Fruit fly (Drosophila melanogaster) whole organism, embryonic: ENCODE measurements around the gene CG13949.

Experiments
- Abd-B ChIP-seq: fragments of 200-800 bp; sonication (Bioruptor generic); optimal IDR thresholded peaks from 2 replicates; lab custom pipeline; 2018; ENCODE audit warnings: missing biosample characterization, mild to moderate bottlenecking, missing genetic modification characterization, moderate library complexity
- CG10431 ChIP-seq: fragments of 200-800 bp; sonication (Bioruptor generic); optimal IDR thresholded peaks from 3 replicates; lab custom pipeline; 2018; ENCODE audit warnings: missing biosample characterization, mild to moderate bottlenecking, missing genetic modification characterization
- CG10979 ChIP-seq: fragments of 200-800 bp; sonication (Bioruptor generic); optimal IDR thresholded peaks from 2 replicates; lab custom pipeline; 2018; ENCODE audit warnings: missing biosample characterization, mild to moderate bottlenecking, missing genetic modification characterization, moderate library complexity
- CG12071 ChIP-seq: fragments of 200-800 bp; sonication (Bioruptor generic); optimal IDR thresholded peaks from 3 replicates; lab custom pipeline; 2018; ENCODE audit warnings: missing biosample characterization, mild to moderate bottlenecking, missing genetic modification characterization
- CG14014 ChIP-seq: fragments of 200-800 bp; sonication (Bioruptor generic); IDR thresholded peaks from 2 replicates; pipeline ENCODE4 v1.3.6; 2022; ENCODE audit warnings: missing biosample characterization, missing genetic modification characterization
- CG16863 ChIP-seq: fragments of 200-800 bp; sonication (Bioruptor generic); optimal IDR thresholded peaks from 3 replicates; lab custom pipeline; 2016; ENCODE audit warnings: missing biosample characterization, missing genetic modification characterization
- CG17361 ChIP-seq: fragments of 200-800 bp; sonication (Bioruptor generic); IDR thresholded peaks from 3 replicates; pipeline ENCODE4 v1.3.6; 2022; ENCODE audit warnings: missing biosample characterization, missing genetic modification characterization
- CG18476 ChIP-seq: fragments of 200-800 bp; sonication (Bioruptor generic); optimal IDR thresholded peaks from 2 replicates; lab custom pipeline; 2016; ENCODE audit warnings: missing biosample characterization, mild to moderate bottlenecking, missing genetic modification characterization
- CG18619 ChIP-seq: fragments of 200-800 bp; sonication (Bioruptor generic); optimal IDR thresholded peaks from 3 replicates; lab custom pipeline; 2017; ENCODE audit warnings: missing biosample characterization, mild to moderate bottlenecking, missing genetic modification characterization
- CG2120 ChIP-seq: fragments of 200-800 bp; sonication (Bioruptor generic); optimal IDR thresholded peaks from 3 replicates; lab custom pipeline; 2016; ENCODE audit warnings: missing biosample characterization, missing genetic modification characterization
- CG2875 ChIP-seq: fragments of 200-800 bp; sonication (Bioruptor generic); optimal IDR thresholded peaks from 2 replicates; lab custom pipeline; 2017; ENCODE audit warnings: missing biosample characterization, mild to moderate bottlenecking, missing genetic modification characterization, missing genetic modification reagents
- CG33557 ChIP-seq: fragments of 200-800 bp; sonication (Bioruptor generic); optimal IDR thresholded peaks from 2 replicates; lab custom pipeline; 2019; ENCODE audit warnings: missing biosample characterization, mild to moderate bottlenecking, missing genetic modification characterization, moderate library complexity
- CG34224 ChIP-seq: fragments of 200-800 bp; sonication (Bioruptor generic); IDR thresholded peaks from 3 replicates; pipeline ENCODE4 v1.3.6; 2022; ENCODE audit warnings: missing biosample characterization, missing genetic modification characterization; ENCODE audit not compliant: partially characterized antibody
- CG4328 ChIP-seq: fragments of 200-800 bp; sonication (Bioruptor generic); optimal IDR thresholded peaks from 3 replicates; lab custom pipeline; 2017; ENCODE audit warnings: missing biosample characterization, missing genetic modification reagents, missing genetic modification characterization
- CG9437 ChIP-seq: fragments of 200-800 bp; sonication (Bioruptor generic); optimal IDR thresholded peaks from 2 replicates; lab custom pipeline; 2018; ENCODE audit warnings: missing biosample characterization, mild to moderate bottlenecking, missing genetic modification characterization
- CG9817 ChIP-seq: fragments of 200-800 bp; sonication (Bioruptor generic); optimal IDR thresholded peaks from 2 replicates; lab custom pipeline; 2018; ENCODE audit warnings: missing biosample characterization, mild to moderate bottlenecking, missing genetic modification characterization, moderate library complexity
- CrebB ChIP-seq: fragments of 200-800 bp; sonication (Bioruptor generic); optimal IDR thresholded peaks from 3 replicates; lab custom pipeline; 2018; ENCODE audit warnings: missing biosample characterization, mild to moderate bottlenecking, missing genetic modification characterization
- D ChIP-seq, 2 experiments: fragments of 200-800 bp in 1 of 2; fragments of >200 bp in 1 of 2; sonication (Bioruptor generic) in 1 of 2; optimal IDR thresholded peaks; 2 replicates in 1 of 2; 3 replicates in 1 of 2; lab custom pipeline; 2017; ENCODE audit warnings: mild to moderate bottlenecking in 1 of 2, missing biosample characterization in 1 of 2, missing genetic modification characterization in 1 of 2, missing genetic modification reagents in 1 of 2
- Dad ChIP-seq: fragments of 200-800 bp; sonication (Bioruptor generic); optimal IDR thresholded peaks from 3 replicates; lab custom pipeline; 2016; ENCODE audit warnings: missing biosample characterization, missing genetic modification characterization
- Gsc ChIP-seq: fragments of 200-800 bp; sonication (Bioruptor generic); IDR thresholded peaks from 2 replicates; pipeline ENCODE4 v1.3.6; 2022; ENCODE audit warnings: missing biosample characterization, missing genetic modification characterization
- H15 ChIP-seq: fragments of 200-800 bp; sonication (Bioruptor generic); IDR thresholded peaks from 3 replicates; pipeline ENCODE4 v1.3.6; 2022; ENCODE audit warnings: missing biosample characterization, missing genetic modification characterization
- HLH54F ChIP-seq: fragments of 200-800 bp; sonication (Bioruptor generic); optimal IDR thresholded peaks from 3 replicates; lab custom pipeline; 2016; ENCODE audit warnings: missing biosample characterization, missing genetic modification characterization
- Hey ChIP-seq: fragments of 200-800 bp; sonication (Bioruptor generic); optimal IDR thresholded peaks from 3 replicates; lab custom pipeline; 2018; ENCODE audit warnings: missing biosample characterization, mild to moderate bottlenecking, missing genetic modification characterization
- HmgZ ChIP-seq: fragments of 200-800 bp; sonication (Bioruptor generic); optimal IDR thresholded peaks from 2 replicates; lab custom pipeline; 2018; ENCODE audit warnings: missing biosample characterization, mild to moderate bottlenecking, missing genetic modification characterization
- Oaz ChIP-seq: fragments of 200-800 bp; sonication (Bioruptor generic); IDR thresholded peaks from 2 replicates; pipeline ENCODE4 v1.3.6; 2022; ENCODE audit warnings: missing biosample characterization, missing genetic modification characterization
- Ptx1 ChIP-seq: fragments of 200-800 bp; sonication (Bioruptor generic); IDR thresholded peaks from 2 replicates; pipeline ENCODE4 v1.3.6; 2022; ENCODE audit warnings: missing biosample characterization, missing genetic modification characterization
- Side ChIP-seq: fragments of 200-800 bp; sonication (Bioruptor generic); optimal IDR thresholded peaks from 2 replicates; lab custom pipeline; 2016; ENCODE audit warnings: missing biosample characterization, missing genetic modification characterization
- Trl ChIP-seq, 3 experiments: fragments of >200 bp in 2 of 3; fragments of 200-800 bp in 1 of 3; sonication (Bioruptor generic) in 1 of 3; optimal IDR thresholded peaks; 2 replicates in 1 of 3; 3 replicates in 2 of 3; lab custom pipeline; 2016 to 2017; ENCODE audit warnings: missing biosample characterization in 1 of 3, missing genetic modification characterization in 1 of 3
- Xbp1 ChIP-seq: fragments of 200-800 bp; sonication (Bioruptor generic); optimal IDR thresholded peaks from 3 replicates; lab custom pipeline; 2016; ENCODE audit warnings: missing biosample characterization, mild to moderate bottlenecking, missing genetic modification characterization
- ase ChIP-seq: fragments of 200-800 bp; sonication (Bioruptor generic); IDR thresholded peaks from 3 replicates; pipeline ENCODE4 v1.3.6; 2022; ENCODE audit warnings: missing biosample characterization, missing genetic modification characterization
- chm ChIP-seq: fragments of 200-800 bp; sonication (Bioruptor generic); IDR thresholded peaks from 2 replicates; pipeline ENCODE4 v1.3.6; 2022; ENCODE audit warnings: missing biosample characterization, missing genetic modification characterization
- dm ChIP-seq: fragments of 200-800 bp; sonication (Bioruptor generic); optimal IDR thresholded peaks from 3 replicates; lab custom pipeline; 2016; ENCODE audit warnings: missing biosample characterization, missing genetic modification characterization
- fd102C ChIP-seq: fragments of 200-800 bp; sonication (Bioruptor generic); optimal IDR thresholded peaks from 2 replicates; lab custom pipeline; 2018; ENCODE audit warnings: missing biosample characterization, mild to moderate bottlenecking, missing genetic modification characterization, moderate library complexity
- gcm ChIP-seq: fragments of 200-800 bp; sonication (Bioruptor generic); optimal IDR thresholded peaks from 2 replicates; lab custom pipeline; 2019; ENCODE audit warnings: missing biosample characterization, mild to moderate bottlenecking, missing genetic modification characterization, moderate library complexity
- grn ChIP-seq: fragments of 200-800 bp; sonication (Bioruptor generic); optimal IDR thresholded peaks from 3 replicates; lab custom pipeline; 2017; ENCODE audit warnings: missing biosample characterization, missing genetic modification characterization
- klu ChIP-seq: fragments of 200-800 bp; sonication (Bioruptor generic); IDR thresholded peaks from 2 replicates; pipeline ENCODE4 v1.3.6; 2022; ENCODE audit warnings: missing biosample characterization, missing genetic modification characterization
- lmd ChIP-seq: fragments of 200-800 bp; sonication (Bioruptor generic); IDR thresholded peaks from 2 replicates; pipeline ENCODE4 v1.3.6; 2022; ENCODE audit warnings: missing biosample characterization, missing genetic modification characterization
- nerfin-1 ChIP-seq: fragments of 200-800 bp; sonication (Bioruptor generic); optimal IDR thresholded peaks from 3 replicates; lab custom pipeline; 2019; ENCODE audit warnings: missing biosample characterization, mild to moderate bottlenecking, missing genetic modification characterization, moderate library complexity
- pros ChIP-seq: fragments of 200-800 bp; sonication (Bioruptor generic); optimal IDR thresholded peaks from 3 replicates; lab custom pipeline; 2019; ENCODE audit warnings: missing biosample characterization, mild to moderate bottlenecking, missing genetic modification characterization, moderate library complexity
- salm ChIP-seq: fragments of 200-800 bp; sonication (Bioruptor generic); optimal IDR thresholded peaks from 2 replicates; lab custom pipeline; 2018; ENCODE audit warnings: missing biosample characterization, mild to moderate bottlenecking, missing genetic modification characterization
- seq ChIP-seq: fragments of 200-800 bp; sonication (Bioruptor generic); IDR thresholded peaks from 2 replicates; pipeline ENCODE4 v1.3.6; 2022; ENCODE audit warnings: missing biosample characterization, missing genetic modification characterization
- slbo ChIP-seq: fragments of 200-800 bp; sonication (Bioruptor generic); IDR thresholded peaks from 2 replicates; pipeline ENCODE4 v1.3.6; 2022; ENCODE audit warnings: missing biosample characterization, missing genetic modification characterization
- slou ChIP-seq: fragments of 200-800 bp; sonication (Bioruptor generic); optimal IDR thresholded peaks from 3 replicates; lab custom pipeline; 2016; ENCODE audit warnings: missing biosample characterization, missing genetic modification characterization
- sna ChIP-seq: fragments of 200-800 bp; sonication (Bioruptor generic); IDR thresholded peaks from 2 replicates; pipeline ENCODE4 v1.3.6; 2022; ENCODE audit warnings: missing biosample characterization, missing genetic modification characterization; ENCODE audit not compliant: partially characterized antibody
- ssp ChIP-seq: fragments of 200-800 bp; sonication (Bioruptor generic); IDR thresholded peaks from 2 replicates; pipeline ENCODE4 v1.3.6; 2022; ENCODE audit warnings: missing biosample characterization, missing genetic modification characterization
- tgo ChIP-seq: fragments of 200-800 bp; sonication (Bioruptor generic); IDR thresholded peaks from 3 replicates; pipeline ENCODE4 v1.3.6; 2022; ENCODE audit warnings: missing biosample characterization, missing genetic modification characterization
- trem ChIP-seq: fragments of 200-800 bp; optimal IDR thresholded peaks from 3 replicates; lab custom pipeline; 2019; ENCODE audit warnings: missing biosample characterization, mild to moderate bottlenecking, missing genetic modification characterization, moderate library complexity
- wek ChIP-seq: fragments of 200-800 bp; sonication (Bioruptor generic); optimal IDR thresholded peaks from 3 replicates; lab custom pipeline; 2018; ENCODE audit warnings: missing biosample characterization, mild to moderate bottlenecking, missing genetic modification characterization, moderate library complexity
- z ChIP-seq: fragments of 200-800 bp; sonication (Bioruptor generic); IDR thresholded peaks from 3 replicates; pipeline ENCODE4 v1.3.6; 2022; ENCODE audit warnings: missing biosample characterization, missing genetic modification characterization
- zen ChIP-seq: fragments of 200-800 bp; sonication (Bioruptor generic); optimal IDR thresholded peaks from 3 replicates; lab custom pipeline; 2018; ENCODE audit warnings: missing biosample characterization, mild to moderate bottlenecking, missing genetic modification characterization, moderate library complexity

The CG13949 gene

DNA sequence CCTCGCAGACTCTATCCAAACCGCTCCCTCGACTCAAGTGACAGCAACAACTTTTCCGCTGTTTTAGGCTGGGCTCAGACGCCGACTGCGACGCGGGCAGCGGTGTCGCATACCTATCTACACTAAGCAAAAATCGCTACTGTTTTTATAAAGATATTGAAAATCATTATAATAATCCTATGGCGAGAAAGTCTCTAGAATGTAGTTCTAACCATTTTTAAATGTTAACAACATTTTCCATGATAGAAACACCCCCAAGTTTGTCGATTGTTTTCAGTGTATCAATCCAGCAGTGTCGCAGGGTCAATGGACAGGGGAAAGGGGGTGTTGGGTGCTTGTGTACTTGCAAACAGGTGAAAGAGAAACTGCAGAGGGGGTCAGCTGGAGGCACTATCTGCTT, 10.7 kb downstream of the CG13949 start (continued):
- TF ChIP-seq CG18619 (GFP tag; lab: Kevin White, UChicago) (peak; percentile 96), Gsc (peak; percentile 84), CG17361 (GFP tag; lab: Robert Waterston, UW) (peak; percentile 96), CrebB (tag; lab: Kevin White, UChicago) (peak; percentile 94), pros (peak; percentile 49), CG2875 (peak; percentile 93), Hey (tag; lab: Kevin White, UChicago) (peak; percentile 78), sna (GFP tag; lab: Robert Waterston, UW) (no peak), salm (peak; percentile 93), klu (GFP tag; lab: Robert Waterston, UW) (peak; percentile 90), CG4328 (GFP tag; lab: Kevin White, UChicago) (peak; percentile 87), CG14014 (peak; percentile 97), fd102C (peak; percentile 92), chm (peak; percentile 97), tgo (GFP tag; lab: Robert Waterston, UW) (peak; percentile 96), CG2120 (peak; percentile 97), nerfin-1 (tag; lab: Kevin White, UChicago) (peak; percentile 92), zen (tag; lab: Kevin White, UChicago) (peak; percentile 97), CG34224 (GFP tag; lab: Robert Waterston, UW) (no peak), Oaz (GFP tag; lab: Robert Waterston, UW) (peak; percentile 93), CG33557 (GFP tag; lab: Kevin White, UChicago) (peak; percentile 86), Abd-B (GFP tag; lab: Kevin White, UChicago) (peak; percentile 88), z (peak; percentile 71; the same call in 2 of the 3 replicates), CG18476 (GFP tag; lab: Kevin White, UChicago) (peak; percentile 95), CG10979 (tag; lab: Kevin White, UChicago) (peak; percentile 95), HLH54F (peak; percentile 97), Xbp1 (peak; percentile 97), CG10431 (GFP tag; lab: Kevin White, UChicago) (peak; percentile 68), Dad (GFP tag; lab: Kevin White, UChicago) (peak; percentile 94), CG12071 (GFP tag; lab: Kevin White, UChicago) (peak; percentile 96), Trl (optimal IDR thresholded peaks at IDR 0.05; lab: Kevin White, UChicago) (no peak), Trl (GFP tag; optimal IDR thresholded peaks at IDR 0.05; lab: Kevin White, UChicago) (peak; percentile 96), Ptx1 (GFP tag; lab: Robert Waterston, UW) (peak; percentile 96), seq (GFP tag; lab: Robert Waterston, UW) (peak; percentile 96), gcm (GFP tag; lab: Kevin White, UChicago) (peak; percentile 95), grn (GFP tag; lab: Kevin White, UChicago) (peak; percentile 86), CG9817 (peak; percentile 97), ssp (GFP tag; lab: Robert Waterston, UW) (peak; percentile 90), ase (GFP tag; lab: Robert Waterston, UW) (peak; percentile 96), CG9437 (GFP tag; lab: Kevin White, UChicago) (peak; percentile 89), D (optimal IDR thresholded peaks at IDR 0.05; lab: Kevin White, UChicago) (no peak), D (GFP tag; optimal IDR thresholded peaks at IDR 0.05; lab: Kevin White, UChicago) (peak; percentile 90), lmd (GFP tag; lab: Robert Waterston, UW) (peak; percentile 96), CG16863 (GFP tag; lab: Kevin White, UChicago) (peak; percentile 96), H15 (GFP tag; lab: Robert Waterston, UW) (peak; percentile 96), slbo (peak; percentile 97), slou (GFP tag; lab: Kevin White, UChicago) (peak; percentile 83), Side (GFP tag; lab: Kevin White, UChicago) (peak; percentile 97), dm (GFP tag; lab: Kevin White, UChicago) (peak; percentile 87), wek (peak; percentile 89), HmgZ (tag; lab: Kevin White, UChicago) (peak; percentile 97), trem (tag; lab: Kevin White, UChicago) (peak; percentile 91)
